Worm (Caenorhabditis elegans): ENCODE results near the gene flp-11.

Gene flp-11

DNA sequence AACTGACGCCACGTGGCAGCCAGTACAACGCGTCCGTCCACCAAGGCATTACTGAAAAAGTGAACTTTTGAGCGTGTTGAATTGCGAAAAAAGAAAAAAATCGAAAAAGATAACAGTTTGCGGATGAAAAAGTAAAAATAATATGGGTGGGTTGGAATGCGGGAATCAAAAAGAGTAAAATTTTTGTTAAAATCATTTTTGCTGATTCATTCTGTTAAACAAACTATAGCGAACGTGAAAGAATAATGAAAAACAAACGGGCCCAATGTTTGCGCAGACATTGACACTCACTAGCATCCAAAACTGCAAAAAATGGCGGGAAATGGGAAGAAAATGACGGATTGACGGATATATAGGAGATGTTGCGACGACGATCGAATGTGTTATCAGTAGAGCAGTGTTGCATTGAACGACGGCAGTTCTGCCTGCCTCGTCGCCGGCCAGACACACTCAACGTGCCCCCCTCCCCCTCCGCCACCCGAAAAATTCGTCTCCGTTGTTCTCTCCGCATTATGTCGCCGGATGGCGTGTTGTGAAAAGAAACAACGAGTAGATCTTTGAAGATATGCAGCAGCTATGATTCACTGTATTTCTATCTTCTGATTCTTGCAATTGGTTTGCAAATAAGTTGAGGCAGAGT, 21.6 kb upstream of the flp-11 start, which contains the start of gene hyl-2:
hyl-2 (minus strand) TSS at position 51 of the 640 bp plus-strand sequence.
- TF ChIP-seq flt-1 (GFP tag; IDR thresholded peaks at IDR 0.05), result no peak
- TF ChIP-seq ztf-23 (GFP tag; IDR thresholded peaks at IDR 0.05), result 0 out of 2 replicates have a peak, but pooled peaks have one; percentile 31

- TF ChIP-seq ztf-29 (GFP tag; IDR thresholded peaks at IDR 0.05), result no peak
- TF ChIP-seq T22C8.4 (GFP tag; IDR thresholded peaks at IDR 0.05), result no peak
- TF ChIP-seq klf-2 (GFP tag; conservative IDR thresholded peaks at IDR 0.05), result no peak
- TF ChIP-seq ref-1 (GFP tag; conservative IDR thresholded peaks at IDR 0.05), result no peak
- no peak for TF ChIP-seq med-1 (GFP tag; optimal IDR thresholded peaks at IDR 0.05; ENCODE audit: insufficient read depth)
- TF ChIP-seq flt-1 (GFP tag; IDR thresholded peaks at IDR 0.05), result no peak
- TF ChIP-seq ztf-23 (GFP tag; IDR thresholded peaks at IDR 0.05), result no peak
- TF ChIP-seq tab-1 (GFP tag; IDR thresholded peaks at IDR 0.05), result no peak
- no peak for TF ChIP-seq cog-1 (tag; optimal IDR thresholded peaks at IDR 0.05)
These were observed 20.3 kb upstream of the flp-11 start for ce11 chrX:4698271-4698670.

DNA sequence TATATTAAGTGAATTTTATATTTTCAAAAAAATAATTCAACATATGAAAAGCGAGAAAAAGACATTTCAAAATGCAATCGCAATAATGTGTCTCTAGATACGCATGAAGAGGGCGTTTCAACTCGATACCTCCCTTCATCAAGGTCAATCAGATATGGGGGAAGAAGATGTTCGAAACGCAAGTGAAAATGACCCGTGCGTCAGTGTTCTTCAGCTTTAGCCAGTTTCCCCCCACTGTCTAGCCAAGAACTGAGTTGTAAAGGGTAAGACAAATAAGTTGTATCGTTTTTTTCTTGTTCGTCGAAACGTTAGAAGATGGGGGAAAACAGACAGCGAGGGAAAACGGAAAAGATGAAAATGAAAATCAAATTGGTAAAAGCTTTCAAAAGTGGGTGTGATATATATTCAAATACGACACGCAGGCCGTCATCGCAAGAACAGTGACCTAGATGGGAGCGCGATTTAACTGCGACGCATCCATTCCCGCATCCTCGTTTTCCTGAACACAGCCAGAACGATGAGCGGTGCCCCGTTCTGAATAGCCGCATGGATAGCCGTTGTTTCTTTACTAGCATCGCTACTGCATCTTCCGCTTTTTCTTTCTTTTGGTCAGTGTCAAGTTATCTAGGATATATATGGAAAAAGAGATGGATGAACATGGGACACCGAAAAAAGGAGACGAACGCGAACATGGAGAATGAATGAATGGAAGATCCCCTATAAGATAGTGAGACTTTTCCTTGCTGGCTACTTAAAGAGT, 16.9 kb upstream of the flp-11 start:
- TF ChIP-seq med-1 (GFP tag; optimal IDR thresholded peaks at IDR 0.05; ENCODE audit: insufficient read depth) (no peak), klf-2 (GFP tag; conservative IDR thresholded peaks at IDR 0.05) (no peak), flt-1 (GFP tag; IDR thresholded peaks at IDR 0.05) (no peak), ztf-29 (GFP tag; IDR thresholded peaks at IDR 0.05) (no peak)

- TF ChIP-seq med-1 (GFP tag; optimal IDR thresholded peaks at IDR 0.05; ENCODE audit: insufficient read depth) (no peak), tab-1 (GFP tag; IDR thresholded peaks at IDR 0.05) (no peak), ztf-29 (GFP tag; IDR thresholded peaks at IDR 0.05) (no peak), ztf-23 (GFP tag; IDR thresholded peaks at IDR 0.05) (no peak), klf-2 (GFP tag; conservative IDR thresholded peaks at IDR 0.05) (no peak), cog-1 (tag; optimal IDR thresholded peaks at IDR 0.05) (no peak), T22C8.4 (GFP tag; IDR thresholded peaks at IDR 0.05) (no peak), ref-1 (GFP tag; conservative IDR thresholded peaks at IDR 0.05) (no peak), flt-1 (GFP tag; IDR thresholded peaks at IDR 0.05) (no peak)
These were observed 13.3 kb upstream of the flp-11 start, which contains the start of gene K02G10.5 for ce11 chrX:4691148-4691773. Gene K02G10.5, minus strand, starts transcription at chrX:4691198.

ce11 chrX:4685579-4685978, 7.7 kb upstream of the flp-11 start:
- TF ChIP-seq ztf-29 (GFP tag; IDR thresholded peaks at IDR 0.05) (no peak), cog-1 (tag; optimal IDR thresholded peaks at IDR 0.05) (no peak), med-1 (GFP tag; optimal IDR thresholded peaks at IDR 0.05; ENCODE audit: insufficient read depth) (no peak), flt-1 (GFP tag; IDR thresholded peaks at IDR 0.05) (no peak), tab-1 (GFP tag; IDR thresholded peaks at IDR 0.05) (no peak)

DNA sequence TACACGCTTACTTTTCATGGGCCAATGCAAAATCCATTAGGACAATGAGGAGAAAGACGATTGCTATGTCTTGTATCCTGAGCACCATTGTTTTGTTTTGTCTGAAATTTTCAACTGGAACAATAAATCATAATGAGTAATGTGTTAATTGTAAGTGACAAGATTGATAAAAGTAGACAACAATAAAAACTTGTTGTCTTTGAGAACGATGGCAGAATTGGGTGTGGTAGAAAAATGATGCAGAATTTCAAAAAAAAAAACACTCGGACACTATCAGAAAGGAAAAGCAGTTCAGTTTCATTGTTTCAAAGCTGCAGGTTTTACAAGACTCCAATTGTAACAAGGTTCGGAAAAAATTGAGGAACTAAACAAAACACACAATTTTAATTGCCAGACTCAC, 4.7 kb upstream of the flp-11 start, which contains the start of gene K02G10.15:
K02G10.15 (minus strand) TSS at position 101 of the 400 bp plus-strand sequence.
- no peak for TF ChIP-seq ztf-29 (GFP tag; IDR thresholded peaks at IDR 0.05)
- TF ChIP-seq med-1 (GFP tag; optimal IDR thresholded peaks at IDR 0.05; ENCODE audit: insufficient read depth), result no peak
- no peak for TF ChIP-seq tab-1 (GFP tag; IDR thresholded peaks at IDR 0.05)
- TF ChIP-seq klf-2 (GFP tag; conservative IDR thresholded peaks at IDR 0.05), result no peak
- no peak for TF ChIP-seq cog-1 (tag; optimal IDR thresholded peaks at IDR 0.05)

DNA sequence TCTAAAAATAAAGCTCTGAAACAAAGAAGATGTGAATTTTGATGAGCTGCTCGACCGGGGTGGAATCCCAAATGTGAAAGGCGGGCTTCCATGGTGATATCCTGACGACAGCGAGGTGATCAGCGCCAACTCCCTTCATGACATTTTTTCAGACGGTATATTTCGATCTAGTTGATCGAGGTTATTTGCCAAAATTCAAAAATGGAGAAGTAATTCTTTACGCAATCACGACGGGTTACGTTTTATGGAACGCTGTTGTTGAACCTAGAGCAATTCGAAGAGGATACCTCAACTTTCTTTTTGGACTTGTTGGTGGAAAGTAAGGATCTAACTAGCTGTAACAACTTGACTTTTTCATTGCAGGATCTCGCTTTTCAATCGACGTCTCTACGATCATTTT, 1.2 kb downstream of the flp-11 start:
- TF ChIP-seq T22C8.4 (GFP tag; IDR thresholded peaks at IDR 0.05) (no peak), med-1 (GFP tag; optimal IDR thresholded peaks at IDR 0.05; ENCODE audit: insufficient read depth) (no peak), klf-2 (GFP tag; conservative IDR thresholded peaks at IDR 0.05) (no peak), tab-1 (GFP tag; IDR thresholded peaks at IDR 0.05) (no peak), cog-1 (tag; optimal IDR thresholded peaks at IDR 0.05) (no peak), flt-1 (GFP tag; IDR thresholded peaks at IDR 0.05) (no peak), ztf-29 (GFP tag; IDR thresholded peaks at IDR 0.05) (no peak), ref-1 (GFP tag; conservative IDR thresholded peaks at IDR 0.05) (no peak), ztf-23 (GFP tag; IDR thresholded peaks at IDR 0.05) (no peak)

DNA sequence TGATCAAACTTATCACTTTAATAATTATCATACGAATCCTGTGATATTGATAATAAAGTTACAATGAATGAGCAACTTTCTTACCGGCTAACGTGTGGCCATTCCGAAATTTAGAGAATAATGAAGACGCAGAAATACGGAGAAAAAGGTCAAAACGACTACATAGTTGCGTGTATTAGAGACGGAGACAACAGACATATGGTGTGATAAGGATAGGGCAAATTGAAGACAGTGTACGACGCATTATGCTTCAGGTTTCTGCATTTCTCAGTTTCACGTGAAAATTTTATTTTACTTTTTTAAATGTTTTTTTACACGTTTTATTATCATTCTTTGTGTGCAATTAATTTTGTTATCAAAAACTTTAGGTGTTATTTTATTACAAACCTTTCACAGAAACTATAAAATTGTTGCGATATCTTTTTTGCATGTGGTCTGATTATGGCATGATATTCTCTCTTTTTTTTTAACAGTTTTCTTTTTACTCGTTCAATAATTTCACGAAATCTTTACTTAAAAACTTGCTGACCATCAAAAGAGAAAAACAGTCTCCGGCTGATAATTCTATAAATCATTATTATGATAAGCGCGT, 4.7 kb downstream of the flp-11 start, which contains the start of gene tmem-135:
tmem-135 (plus strand) TSS at position 542 of the 592 bp plus-strand sequence.
- no peak for TF ChIP-seq tab-1 (GFP tag; IDR thresholded peaks at IDR 0.05)
- TF ChIP-seq ztf-29 (GFP tag; IDR thresholded peaks at IDR 0.05), result no peak
- no peak for TF ChIP-seq ztf-23 (GFP tag; IDR thresholded peaks at IDR 0.05)
- TF ChIP-seq klf-2 (GFP tag; conservative IDR thresholded peaks at IDR 0.05), result no peak
- no peak for TF ChIP-seq T22C8.4 (GFP tag; IDR thresholded peaks at IDR 0.05)
- TF ChIP-seq ref-1 (GFP tag; conservative IDR thresholded peaks at IDR 0.05), result no peak
- TF ChIP-seq cog-1 (tag; optimal IDR thresholded peaks at IDR 0.05), result no peak
- TF ChIP-seq med-1 (GFP tag; optimal IDR thresholded peaks at IDR 0.05; ENCODE audit: insufficient read depth), result no peak
- no peak for TF ChIP-seq flt-1 (GFP tag; IDR thresholded peaks at IDR 0.05)

DNA sequence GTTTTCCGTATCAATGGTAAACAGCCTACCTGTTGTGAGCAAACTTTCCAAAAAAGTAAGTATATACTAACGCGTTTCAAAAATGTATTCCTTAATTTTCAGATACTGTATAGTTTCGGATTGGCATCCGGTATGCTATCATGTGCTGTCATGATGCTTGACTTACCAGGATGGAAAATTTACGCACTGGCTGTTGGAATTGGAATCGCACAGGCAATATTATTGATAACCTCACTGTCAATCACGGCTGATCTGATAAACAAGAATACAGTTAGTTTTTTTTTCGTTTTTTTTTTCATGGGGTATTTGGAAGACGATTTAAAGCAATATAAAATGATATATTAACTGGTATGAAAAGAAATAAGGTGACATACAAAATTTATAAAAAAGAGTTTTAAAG, 6.1 kb downstream of the flp-11 start:
- no peak for TF ChIP-seq klf-2 (GFP tag; conservative IDR thresholded peaks at IDR 0.05)

All from whole organism, midembryonic.